Fruit fly (Drosophila melanogaster) whole organism, embryonic: ENCODE results near the gene CG32631.

ENCODE experiments used
- Abd-B ChIP-seq: fragments of 200-800 bp; sonication (Bioruptor generic); optimal IDR thresholded peaks from 2 replicates; lab custom pipeline; 2018; ENCODE audit warnings: missing biosample characterization, mild to moderate bottlenecking, missing genetic modification characterization, moderate library complexity
- Aef1 ChIP-seq: fragments of 200-800 bp; sonication (Bioruptor generic); IDR thresholded peaks from 3 replicates; pipeline ENCODE4 v1.3.6; 2022; ENCODE audit warnings: missing biosample characterization, missing genetic modification characterization
- Atf-2 ChIP-seq: fragments of 200-800 bp; sonication (Bioruptor generic); optimal IDR thresholded peaks from 2 replicates; lab custom pipeline; 2016; ENCODE audit warnings: missing biosample characterization, missing genetic modification characterization
- BEAF-32 ChIP-seq: fragments of 200-800 bp; sonication (Bioruptor generic); optimal IDR thresholded peaks from 3 replicates; lab custom pipeline; 2017; ENCODE audit warnings: missing biosample characterization, missing genetic modification characterization, mild to moderate bottlenecking, moderate library complexity, missing genetic modification reagents
- Bdp1 ChIP-seq: fragments of 200-800 bp; sonication (Bioruptor generic); optimal IDR thresholded peaks from 3 replicates; lab custom pipeline; 2016; ENCODE audit warnings: missing biosample characterization, missing genetic modification characterization
- Bgb ChIP-seq: fragments of 200-800 bp; sonication (Bioruptor generic); IDR thresholded peaks from 2 replicates; pipeline ENCODE4 v1.3.6; 2022; ENCODE audit warnings: missing biosample characterization, missing genetic modification characterization; ENCODE audit not compliant: partially characterized antibody
- CG1024 ChIP-seq: fragments of 200-800 bp; sonication (Bioruptor generic); IDR thresholded peaks from 2 replicates; pipeline ENCODE4 v1.3.6; 2022; ENCODE audit warnings: missing biosample characterization, missing genetic modification characterization
- CG10543 ChIP-seq: fragments of 200-800 bp; sonication (Bioruptor generic); optimal IDR thresholded peaks from 3 replicates; lab custom pipeline; 2017; ENCODE audit warnings: missing biosample characterization, mild to moderate bottlenecking, missing genetic modification characterization, moderate library complexity
- CG10654 ChIP-seq: fragments of 200-800 bp; sonication (Bioruptor generic); optimal IDR thresholded peaks from 2 replicates; lab custom pipeline; 2016; ENCODE audit warnings: missing biosample characterization, missing genetic modification characterization
- CG12769 ChIP-seq: fragments of 200-800 bp; sonication (Bioruptor generic); optimal IDR thresholded peaks from 2 replicates; lab custom pipeline; 2019; ENCODE audit warnings: missing biosample characterization, mild to moderate bottlenecking, missing genetic modification characterization, moderate library complexity
- CG12942 ChIP-seq: fragments of 200-800 bp; sonication (Bioruptor generic); optimal IDR thresholded peaks from 3 replicates; lab custom pipeline; 2016; ENCODE audit warnings: missing biosample characterization, missing genetic modification characterization
- CG17359 ChIP-seq: fragments of 200-800 bp; sonication (Bioruptor generic); optimal IDR thresholded peaks from 3 replicates; lab custom pipeline; 2018; ENCODE audit warnings: missing biosample characterization, mild to moderate bottlenecking, missing genetic modification characterization, moderate library complexity
- CG17912 ChIP-seq: fragments of 200-800 bp; sonication (Bioruptor generic); optimal IDR thresholded peaks from 2 replicates; lab custom pipeline; 2018; ENCODE audit warnings: missing biosample characterization, mild to moderate bottlenecking, missing genetic modification characterization
- CG18764 ChIP-seq: fragments of 200-800 bp; sonication (Bioruptor generic); optimal IDR thresholded peaks from 3 replicates; lab custom pipeline; 2016; ENCODE audit warnings: missing biosample characterization, missing genetic modification characterization
- CG2129 ChIP-seq: fragments of 200-800 bp; sonication (Bioruptor generic); IDR thresholded peaks from 2 replicates; pipeline ENCODE4 v1.3.6; 2022; ENCODE audit warnings: missing biosample characterization, missing genetic modification characterization; ENCODE audit not compliant: partially characterized antibody
- CG2678 ChIP-seq: fragments of 200-800 bp; sonication (Bioruptor generic); optimal IDR thresholded peaks from 3 replicates; lab custom pipeline; 2019; ENCODE audit warnings: missing biosample characterization, mild to moderate bottlenecking, missing genetic modification characterization, moderate library complexity
- CG32767 ChIP-seq: fragments of 200-800 bp; sonication (Bioruptor generic); IDR thresholded peaks from 2 replicates; pipeline ENCODE4 v1.3.6; 2022; ENCODE audit warnings: missing biosample characterization, missing genetic modification characterization
- CG3407 ChIP-seq: fragments of 200-800 bp; sonication (Bioruptor generic); optimal IDR thresholded peaks from 2 replicates; lab custom pipeline; 2018; ENCODE audit warnings: missing biosample characterization, mild to moderate bottlenecking, missing genetic modification characterization
- CG3838 ChIP-seq: fragments of 200-800 bp; sonication (Bioruptor generic); optimal IDR thresholded peaks from 3 replicates; lab custom pipeline; 2016; ENCODE audit warnings: missing biosample characterization, missing genetic modification characterization
- CG5953 ChIP-seq: fragments of 200-800 bp; sonication (Bioruptor generic); IDR thresholded peaks from 2 replicates; pipeline ENCODE4 v1.3.6; 2022; ENCODE audit warnings: missing biosample characterization, missing genetic modification characterization
- CG8290 ChIP-seq, 3 experiments: fragments of 200-800 bp; sonication (Bioruptor generic); optimal IDR thresholded peaks; 2 replicates each; lab custom pipeline; 2016 to 2019; ENCODE audit warnings: missing biosample characterization in 3 of 3, missing genetic modification characterization in 3 of 3, mild to moderate bottlenecking in 2 of 3, moderate library complexity in 1 of 3
- CG9609 ChIP-seq: fragments of 200-800 bp; sonication (Bioruptor generic); optimal IDR thresholded peaks from 3 replicates; lab custom pipeline; 2016; ENCODE audit warnings: missing biosample characterization, missing genetic modification characterization
- CTCF ChIP-seq: fragments of 200-800 bp; sonication (Bioruptor generic); optimal IDR thresholded peaks from 2 replicates; lab custom pipeline; 2017; ENCODE audit warnings: missing biosample characterization, mild to moderate bottlenecking, missing genetic modification characterization, moderate library complexity
- CoRest ChIP-seq: fragments of 200-800 bp; sonication (Bioruptor generic); optimal IDR thresholded peaks from 3 replicates; lab custom pipeline; 2018; ENCODE audit warnings: missing biosample characterization, mild to moderate bottlenecking, missing genetic modification characterization, moderate library complexity
- Fer1 ChIP-seq: fragments of 200-800 bp; sonication (Bioruptor generic); optimal IDR thresholded peaks from 2 replicates; lab custom pipeline; 2017; ENCODE audit warnings: missing biosample characterization, mild to moderate bottlenecking, missing genetic modification characterization
- H15 ChIP-seq: fragments of 200-800 bp; sonication (Bioruptor generic); IDR thresholded peaks from 3 replicates; pipeline ENCODE4 v1.3.6; 2022; ENCODE audit warnings: missing biosample characterization, missing genetic modification characterization
- HHEX ChIP-seq: fragments of 200-800 bp; sonication (Bioruptor generic); optimal IDR thresholded peaks from 3 replicates; lab custom pipeline; 2017; ENCODE audit warnings: missing biosample characterization, mild to moderate bottlenecking, missing genetic modification characterization, missing genetic modification reagents
- Nf-YA ChIP-seq: fragments of 200-800 bp; sonication (Bioruptor generic); IDR thresholded peaks from 2 replicates; pipeline ENCODE4 v1.3.6; 2022; ENCODE audit warnings: missing biosample characterization, missing genetic modification characterization
- Scr ChIP-seq: fragments of 200-800 bp; sonication (Bioruptor generic); IDR thresholded peaks from 2 replicates; pipeline ENCODE4 v1.3.6; 2022; ENCODE audit warnings: missing biosample characterization, missing genetic modification characterization; ENCODE audit not compliant: partially characterized antibody
- TFAM ChIP-seq: fragments of 200-800 bp; sonication (Bioruptor generic); optimal IDR thresholded peaks from 2 replicates; lab custom pipeline; 2017; ENCODE audit warnings: missing biosample characterization, missing genetic modification characterization, inconsistent platforms
- Usf ChIP-seq: fragments of 200-800 bp; sonication (Bioruptor generic); optimal IDR thresholded peaks from 2 replicates; lab custom pipeline; 2017; ENCODE audit warnings: missing genotype, missing biosample characterization, missing genetic modification characterization
- ac ChIP-seq: fragments of 200-800 bp; sonication (Bioruptor generic); optimal IDR thresholded peaks from 3 replicates; lab custom pipeline; 2017; ENCODE audit warnings: missing biosample characterization, mild to moderate bottlenecking, missing genetic modification characterization
- chn ChIP-seq: fragments of 200-800 bp; sonication (Bioruptor generic); optimal IDR thresholded peaks from 2 replicates; lab custom pipeline; 2016; ENCODE audit warnings: missing biosample characterization, missing genetic modification characterization
- croc ChIP-seq: fragments of 200-800 bp; sonication (Bioruptor generic); conservative IDR thresholded peaks from 3 replicates; pipeline ENCODE4 v1.3.6; 2022; ENCODE audit warnings: missing biosample characterization, missing genetic modification characterization
- dan ChIP-seq: fragments of 200-800 bp; sonication (Bioruptor generic); IDR thresholded peaks from 2 replicates; pipeline ENCODE4 v1.3.6; 2022; ENCODE audit warnings: missing biosample characterization, missing genetic modification characterization
- dimm ChIP-seq: fragments of 200-800 bp; sonication (Bioruptor generic); IDR thresholded peaks from 2 replicates; pipeline ENCODE4 v1.3.6; 2022; ENCODE audit warnings: missing biosample characterization, missing genetic modification characterization
- esg ChIP-seq: fragments of 200-800 bp; sonication (Bioruptor generic); conservative IDR thresholded peaks from 2 replicates; pipeline ENCODE4 v1.3.6; 2022; ENCODE audit warnings: missing biosample characterization, missing genetic modification characterization
- fd64A ChIP-seq: fragments of 200-800 bp; sonication (Bioruptor generic); optimal IDR thresholded peaks from 3 replicates; lab custom pipeline; 2018; ENCODE audit warnings: missing biosample characterization, mild to moderate bottlenecking, missing genetic modification characterization
- gcm ChIP-seq: fragments of 200-800 bp; sonication (Bioruptor generic); optimal IDR thresholded peaks from 2 replicates; lab custom pipeline; 2019; ENCODE audit warnings: missing biosample characterization, mild to moderate bottlenecking, missing genetic modification characterization, moderate library complexity
- grau ChIP-seq: fragments of 200-800 bp; optimal IDR thresholded peaks from 3 replicates; lab custom pipeline; 2019; ENCODE audit warnings: missing biosample characterization, mild to moderate bottlenecking, missing genetic modification characterization, moderate library complexity
- jigr1 ChIP-seq: fragments of 200-800 bp; sonication (Bioruptor generic); IDR thresholded peaks from 3 replicates; pipeline ENCODE4 v1.3.6; 2022; ENCODE audit warnings: missing biosample characterization, missing genetic modification characterization
- lbe ChIP-seq: fragments of 200-800 bp; sonication (Bioruptor generic); optimal IDR thresholded peaks from 2 replicates; lab custom pipeline; 2016; ENCODE audit warnings: missing biosample characterization, mild to moderate bottlenecking, missing genetic modification characterization
- peb ChIP-seq: fragments of 200-800 bp; sonication (Bioruptor generic); IDR thresholded peaks from 2 replicates; pipeline ENCODE4 v1.3.6; 2022; ENCODE audit warnings: missing biosample characterization, missing genetic modification characterization
- pfk ChIP-seq: fragments of 200-800 bp; sonication (Bioruptor generic); optimal IDR thresholded peaks from 2 replicates; lab custom pipeline; 2018; ENCODE audit warnings: missing biosample characterization, mild to moderate bottlenecking, missing genetic modification characterization, moderate library complexity
- sc ChIP-seq, 3 experiments: fragments of >200 bp in 2 of 3; fragments of 200-800 bp in 1 of 3; sonication (Bioruptor generic) in 1 of 3; optimal IDR thresholded peaks; 2 replicates in 2 of 3; 3 replicates in 1 of 3; lab custom pipeline; 2017; ENCODE audit warnings: mild to moderate bottlenecking in 1 of 3, missing biosample characterization in 1 of 3, missing genetic modification characterization in 1 of 3, missing genetic modification reagents in 1 of 3
- seq ChIP-seq: fragments of 200-800 bp; sonication (Bioruptor generic); IDR thresholded peaks from 2 replicates; pipeline ENCODE4 v1.3.6; 2022; ENCODE audit warnings: missing biosample characterization, missing genetic modification characterization
- stc ChIP-seq: fragments of 200-800 bp; sonication (Bioruptor generic); IDR thresholded peaks from 2 replicates; pipeline ENCODE4 v1.3.6; 2022; ENCODE audit warnings: missing biosample characterization, missing genetic modification characterization

The CG32631 gene

DNA sequence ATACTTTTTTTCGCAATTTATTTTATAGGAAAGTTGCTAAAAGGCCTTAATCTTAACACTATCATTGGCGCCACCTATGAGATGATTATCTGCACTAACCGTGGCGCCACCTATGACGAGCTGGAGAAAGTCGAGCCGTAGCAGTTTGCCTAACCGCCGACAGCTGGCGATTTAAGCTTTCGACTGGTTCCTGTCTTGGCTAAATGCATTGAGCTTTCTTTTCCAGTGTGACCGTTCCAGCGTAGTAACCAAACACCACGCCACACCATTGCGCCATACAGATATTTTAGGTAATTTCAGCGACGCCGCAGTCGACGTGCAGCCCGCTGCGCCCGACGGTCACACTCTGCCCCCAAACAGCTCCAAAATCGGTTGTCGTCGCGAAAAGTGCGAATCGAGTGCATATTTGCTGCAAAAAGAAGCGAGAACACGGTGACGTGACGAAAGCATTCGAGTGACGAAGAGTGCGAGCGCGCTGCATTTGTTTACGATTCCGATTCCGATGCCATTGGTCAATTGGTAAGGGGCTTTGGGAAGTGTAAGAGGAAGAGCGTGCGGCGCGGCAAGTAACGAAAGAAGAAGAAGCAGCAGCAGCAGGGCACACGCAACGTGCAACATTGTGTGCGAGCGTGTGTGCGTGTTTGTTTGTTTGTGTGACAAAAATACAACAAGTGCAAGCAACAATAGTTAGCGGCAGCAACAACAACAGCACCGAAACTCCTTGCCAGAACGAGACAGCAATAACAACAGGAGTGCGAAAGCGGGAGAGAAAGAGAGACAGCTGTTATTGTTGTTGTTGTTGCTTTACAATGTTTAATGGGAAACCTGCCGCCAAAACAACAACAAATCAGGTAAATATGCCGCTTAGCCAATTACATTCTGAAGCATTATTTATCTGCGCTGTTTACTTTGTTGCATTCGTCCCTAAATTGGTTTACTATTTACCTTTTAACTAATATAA lies 7.5 kb downstream of the CG32631 start, which contains the start of the genes CG46311 and Tpst (continued):
- peak; percentile 10 for TF ChIP-seq CG10543
- peak; percentile 58 for TF ChIP-seq CG1024 (GFP tag; lab: Robert Waterston, UW)
- no peak for TF ChIP-seq fd64A
- no peak for TF ChIP-seq lbe (GFP tag; lab: Kevin White, UChicago)
- TF ChIP-seq Usf (GFP tag; lab: Kevin White, UChicago) = no peak
- TF ChIP-seq CG3838 (GFP tag; lab: Kevin White, UChicago) = peak; percentile 70
- peak; percentile 27; the same call in 1 of the 2 replicates for TF ChIP-seq esg
- TF ChIP-seq CG12942 (GFP tag; lab: Kevin White, UChicago) = peak; percentile 57
- TF ChIP-seq CG3407 (GFP tag; lab: Kevin White, UChicago) = no peak
- TF ChIP-seq CG17359 = peak; percentile 71
- TF ChIP-seq Fer1 (GFP tag; lab: Kevin White, UChicago) = peak; percentile 44
- TF ChIP-seq BEAF-32 = peak; percentile 48
- peak; percentile 49 for TF ChIP-seq CG18764 (GFP tag; lab: Kevin White, UChicago)
- no peak for TF ChIP-seq dimm (GFP tag; lab: Robert Waterston, UW)
- peak; percentile 47 for TF ChIP-seq peb (GFP tag; lab: Robert Waterston, UW)
- peak; percentile 26; the same call in 1 of the 3 replicates for TF ChIP-seq jigr1 (GFP tag; lab: Robert Waterston, UW)
- TF ChIP-seq CG12769 (tag; lab: Kevin White, UChicago) = peak; percentile 55
- TF ChIP-seq Abd-B (GFP tag; lab: Kevin White, UChicago) = no peak
- peak; percentile 72 for TF ChIP-seq H15 (GFP tag; lab: Robert Waterston, UW)
- peak; percentile 72 for TF ChIP-seq CG17912 (GFP tag; lab: Kevin White, UChicago)
- TF ChIP-seq grau (tag; lab: Kevin White, UChicago) = peak; percentile 61
- peak; percentile 99 for TF ChIP-seq CTCF (GFP tag; lab: Kevin White, UChicago)
- TF ChIP-seq CG5953 (GFP tag; lab: Robert Waterston, UW) = 0 out of 2 replicates have a peak, but pooled peaks have one; percentile 27
- no peak for TF ChIP-seq CG2129 (GFP tag; lab: Robert Waterston, UW)
- TF ChIP-seq ac (GFP tag; lab: Kevin White, UChicago) = no peak
- TF ChIP-seq CG32767 = no peak
- TF ChIP-seq stc (GFP tag; lab: Robert Waterston, UW) = no peak
- no peak for TF ChIP-seq dan (GFP tag; lab: Robert Waterston, UW)
- TF ChIP-seq CG2678 = peak; percentile 8
- peak; percentile 70 for TF ChIP-seq CG8290 (GFP tag; optimal IDR thresholded peaks at IDR 0.05; lab: Kevin White, UChicago)
- TF ChIP-seq CG8290 (tag; optimal IDR thresholded peaks at IDR 0.05; lab: Kevin White, UChicago) = peak; percentile 30 to 89
- TF ChIP-seq seq (GFP tag; lab: Robert Waterston, UW) = no peak
- no peak for TF ChIP-seq Nf-YA (GFP tag; lab: Robert Waterston, UW)
- peak; percentile 49 for TF ChIP-seq Bdp1 (GFP tag; lab: Kevin White, UChicago)
- TF ChIP-seq croc (GFP tag; lab: Robert Waterston, UW) = peak; percentile 13; the same call in 1 of the 3 replicates
- TF ChIP-seq sc (optimal IDR thresholded peaks at IDR 0.05; lab: Kevin White, UChicago) = no peak
- peak; percentile 24 for TF ChIP-seq sc (GFP tag; optimal IDR thresholded peaks at IDR 0.05; lab: Kevin White, UChicago)
- TF ChIP-seq pfk (GFP tag; lab: Kevin White, UChicago) = no peak
- TF ChIP-seq Aef1 (GFP tag; lab: Robert Waterston, UW) = peak; percentile 45; the same call in 2 of the 3 replicates
- peak; percentile 36 for TF ChIP-seq chn
- peak; percentile 39; the same call in 1 of the 2 replicates for TF ChIP-seq Scr (GFP tag; lab: Robert Waterston, UW)
- peak; percentile 23 for TF ChIP-seq CG10654 (GFP tag; lab: Kevin White, UChicago)
- peak; percentile 44 for TF ChIP-seq CoRest (tag; lab: Kevin White, UChicago)
- peak; percentile 51 for TF ChIP-seq Bgb
- TF ChIP-seq TFAM (GFP tag; lab: Kevin White, UChicago) = no peak
- TF ChIP-seq gcm (GFP tag; lab: Kevin White, UChicago) = no peak
- TF ChIP-seq Atf-2 (GFP tag; lab: Kevin White, UChicago) = peak; percentile 31
- TF ChIP-seq CG9609 (GFP tag; lab: Kevin White, UChicago) = peak; percentile 62
- TF ChIP-seq HHEX (GFP tag; lab: Kevin White, UChicago) = peak; percentile 37
